Fruit fly (Drosophila melanogaster): Measurements from ENCODE around the gene CG8353.

Gene CG8353

DNA sequence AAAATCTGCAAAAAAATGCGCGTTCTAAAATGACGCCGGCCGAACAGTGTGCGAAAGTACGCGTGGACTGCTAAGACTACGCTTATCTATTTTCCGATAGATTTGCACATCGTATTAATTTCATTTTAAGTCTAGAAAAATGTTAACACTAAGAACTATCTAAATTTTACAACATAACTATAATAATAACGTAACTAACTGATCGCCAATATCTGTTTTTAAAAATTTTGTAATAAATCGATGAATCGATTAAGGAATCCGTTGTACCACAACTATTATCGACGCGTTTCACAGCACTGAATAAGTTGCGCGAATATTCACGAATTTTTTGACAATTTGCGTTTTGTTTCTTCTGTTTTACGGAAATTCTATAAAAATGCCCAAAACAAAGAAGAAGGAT lies 2.8 kb upstream of the CG8353 start, which contains the start of gene Ssb-c31a (continued):
- peak; percentile 79 for TF ChIP-seq CG2116 (GFP tag; optimal IDR thresholded peaks at IDR 0.05)
- TF ChIP-seq CG17186 (GFP tag; optimal IDR thresholded peaks at IDR 0.05) = peak; percentile 13
- peak; percentile 73 for TF ChIP-seq CG12659 (GFP tag; optimal IDR thresholded peaks at IDR 0.05)
- peak; percentile 60 for TF ChIP-seq CoRest (tag; optimal IDR thresholded peaks at IDR 0.05)
- no peak for TF ChIP-seq Lim3 (GFP tag; IDR thresholded peaks at IDR 0.05)
- no peak for TF ChIP-seq corto (GFP tag; optimal IDR thresholded peaks at IDR 0.05)
- peak; percentile 43 for TF ChIP-seq PHDP (tag; optimal IDR thresholded peaks at IDR 0.05)
- TF ChIP-seq CG9437 (GFP tag; optimal IDR thresholded peaks at IDR 0.05) = peak; percentile 53
- TF ChIP-seq caup (GFP tag; optimal IDR thresholded peaks at IDR 0.05; ENCODE audit: severe bottlenecking) = peak; percentile 47
- TF ChIP-seq CG7372 (GFP tag; IDR thresholded peaks at IDR 0.05) = 0 out of 2 replicates have a peak, but pooled peaks have one; percentile 9
- no peak for TF ChIP-seq CG6683 (GFP tag; optimal IDR thresholded peaks at IDR 0.05)
- peak; percentile 58 for TF ChIP-seq Fer1 (GFP tag; optimal IDR thresholded peaks at IDR 0.05)
- TF ChIP-seq CG4617 (GFP tag; optimal IDR thresholded peaks at IDR 0.05; ENCODE audit: borderline replicate concordance) = peak; percentile 68
- peak; percentile 6 for TF ChIP-seq CG10654 (GFP tag; optimal IDR thresholded peaks at IDR 0.05)
- TF ChIP-seq toy (GFP tag; IDR thresholded peaks at IDR 0.05) = no peak
- peak; percentile 57 for TF ChIP-seq gem (tag; optimal IDR thresholded peaks at IDR 0.05)
- peak in 1 of 3 experiments; percentile 47 for TF ChIP-seq lola (GFP tag; optimal IDR thresholded peaks at IDR 0.05)
- TF ChIP-seq nerfin-1 (tag; optimal IDR thresholded peaks at IDR 0.05) = peak; percentile 47
- peak; percentile 5 for TF ChIP-seq her (GFP tag; optimal IDR thresholded peaks at IDR 0.05)
- TF ChIP-seq Dfd (GFP tag; optimal IDR thresholded peaks at IDR 0.05) = no peak
- peak; percentile 99 for TF ChIP-seq CG10267 (tag; optimal IDR thresholded peaks at IDR 0.05)
- peak; percentile 66 for TF ChIP-seq Bgb (GFP tag; IDR thresholded peaks at IDR 0.05; ENCODE audit: partially characterized antibody)
- no peak for TF ChIP-seq CG11560 (tag; IDR thresholded peaks at IDR 0.05)
- TF ChIP-seq Side (GFP tag; optimal IDR thresholded peaks at IDR 0.05) = peak; percentile 48
- TF ChIP-seq lab (GFP tag; optimal IDR thresholded peaks at IDR 0.05) = peak; percentile 48
- peak; percentile 33 for TF ChIP-seq emc (GFP tag; optimal IDR thresholded peaks at IDR 0.05)
- TF ChIP-seq sim (GFP tag; IDR thresholded peaks at IDR 0.05) = no peak
- peak; percentile 46 for TF ChIP-seq twi (tag; optimal IDR thresholded peaks at IDR 0.05)
- TF ChIP-seq CG11085 (GFP tag; IDR thresholded peaks at IDR 0.05) = no peak
- no peak for TF ChIP-seq Gug (GFP tag; IDR thresholded peaks at IDR 0.05)
- TF ChIP-seq B-H2 (GFP tag; optimal IDR thresholded peaks at IDR 0.05) = peak; percentile 86
- peak; percentile 46 for TF ChIP-seq CG18599 (GFP tag; optimal IDR thresholded peaks at IDR 0.05)
- TF ChIP-seq HLH3B (GFP tag; IDR thresholded peaks at IDR 0.05) = 0 out of 2 replicates have a peak, but pooled peaks have one; percentile 16
- peak; percentile 20 for TF ChIP-seq CG18011 (GFP tag; optimal IDR thresholded peaks at IDR 0.05)
- no peak for TF ChIP-seq CG3838 (GFP tag; optimal IDR thresholded peaks at IDR 0.05)
- TF ChIP-seq CG7963 (GFP tag; IDR thresholded peaks at IDR 0.05; ENCODE audit: partially characterized antibody) = no peak
- peak; percentile 56 to 61 for TF ChIP-seq Pdp1 (GFP tag; optimal IDR thresholded peaks at IDR 0.05)
- peak; percentile 24 for TF ChIP-seq CG17359 (tag; optimal IDR thresholded peaks at IDR 0.05)
- TF ChIP-seq CG11398 (GFP tag; optimal IDR thresholded peaks at IDR 0.05) = no peak
- TF ChIP-seq CG7556 (GFP tag; optimal IDR thresholded peaks at IDR 0.05) = peak; percentile 55
- peak; percentile 53 for TF ChIP-seq CG7786 (GFP tag; optimal IDR thresholded peaks at IDR 0.05)
- TF ChIP-seq CG17328 (GFP tag; IDR thresholded peaks at IDR 0.05) = peak; percentile 28; the same call in 1 of the 2 replicates
- peak; percentile 23 for TF ChIP-seq CG1529 (GFP tag; optimal IDR thresholded peaks at IDR 0.05)
- TF ChIP-seq CG10209 (GFP tag; optimal IDR thresholded peaks at IDR 0.05) = peak; percentile 40
- peak; percentile 36 for TF ChIP-seq p53 (GFP tag; optimal IDR thresholded peaks at IDR 0.05)
- 0 out of 3 replicates have a peak, but pooled peaks have one; percentile 18 for TF ChIP-seq so (GFP tag; IDR thresholded peaks at IDR 0.05)
- peak; percentile 22 for TF ChIP-seq CG8388 (GFP tag; optimal IDR thresholded peaks at IDR 0.05)
- TF ChIP-seq Atf-2 (GFP tag; optimal IDR thresholded peaks at IDR 0.05) = peak; percentile 51
- peak; percentile 68 for TF ChIP-seq Dp (GFP tag; optimal IDR thresholded peaks at IDR 0.05)

Measured in whole organism, embryonic.